Fruit fly (Drosophila melanogaster) whole organism, adult: Measurements from ENCODE around the gene Actn.

Source experiments
- CG1620 ChIP-seq: fragments of 200-800 bp; sonication (Bioruptor generic); optimal IDR thresholded peaks from 2 replicates; lab custom pipeline; 2016; ENCODE audit warnings: missing biosample characterization, missing genetic modification characterization
- CG5204 ChIP-seq: fragments of 200-800 bp; sonication (Bioruptor generic); optimal IDR thresholded peaks from 2 replicates; lab custom pipeline; 2016; ENCODE audit warnings: missing biosample characterization, missing genetic modification characterization
- CG7101 ChIP-seq: fragments of 200-800 bp; sonication (Bioruptor generic); optimal IDR thresholded peaks from 2 replicates; lab custom pipeline; 2018; ENCODE audit warnings: missing biosample characterization, mild to moderate bottlenecking, missing genetic modification characterization, moderate library complexity
- Crg-1 ChIP-seq: fragments of 200-800 bp; sonication (Bioruptor generic); optimal IDR thresholded peaks from 2 replicates; lab custom pipeline; 2016; ENCODE audit warnings: missing biosample characterization, missing genetic modification characterization
- Hr96 ChIP-seq: fragments of 200-800 bp; sonication (Bioruptor generic); optimal IDR thresholded peaks from 2 replicates; lab custom pipeline; 2016; ENCODE audit warnings: missing biosample characterization, missing genetic modification characterization
- bab1 ChIP-seq: fragments of 200-800 bp; sonication (Bioruptor generic); optimal IDR thresholded peaks from 3 replicates; lab custom pipeline; 2019; ENCODE audit warnings: missing biosample characterization, mild to moderate bottlenecking, missing genetic modification characterization, moderate library complexity
- cic ChIP-seq: fragments of 200-800 bp; sonication (Bioruptor generic); optimal IDR thresholded peaks from 2 replicates; lab custom pipeline; 2017; ENCODE audit warnings: missing biosample characterization, mild to moderate bottlenecking, missing genetic modification characterization, moderate library complexity
- cnc ChIP-seq, 2 experiments: fragments of >200 bp; optimal IDR thresholded peaks; 2 replicates each; lab custom pipeline; 2017
- kay ChIP-seq: fragments of 200-800 bp; sonication (Bioruptor generic); peaks from one replicate; lab custom pipeline; 2016; ENCODE audit warnings: missing biosample characterization, missing genetic modification characterization, borderline replicate concordance
- ovo ChIP-seq: fragments of 200-800 bp; sonication (Bioruptor generic); optimal IDR thresholded peaks from 2 replicates; lab custom pipeline; 2016; ENCODE audit warnings: missing biosample characterization, missing genetic modification characterization
- pad ChIP-seq: fragments of 200-800 bp; sonication (Bioruptor generic); optimal IDR thresholded peaks from 3 replicates; lab custom pipeline; 2017; ENCODE audit warnings: missing biosample characterization, missing genetic modification characterization, mild to moderate bottlenecking, moderate library complexity, missing genetic modification reagents

- TF ChIP-seq CG1620 (GFP tag; lab: Kevin White, UChicago) (no peak), Crg-1 (GFP tag; lab: Kevin White, UChicago) (peak; percentile 30), CG5204 (GFP tag; lab: Kevin White, UChicago) (no peak), ovo (peak; percentile 45), bab1 (peak; percentile 1), cnc (optimal IDR thresholded peaks at IDR 0.05; lab: Kevin White, UChicago) (no peak), CG7101 (tag; lab: Kevin White, UChicago) (peak; percentile 48), kay (no peak), pad (no peak), Hr96 (GFP tag; lab: Kevin White, UChicago) (no peak), cic (GFP tag; lab: Kevin White, UChicago) (no peak)
These were observed 41.6 kb upstream of the Actn start for dm6 chrX:2083678-2084162.
